Worm (Caenorhabditis elegans): ENCODE data around the gene ttr-18.

ttr-18 gene

DNA sequence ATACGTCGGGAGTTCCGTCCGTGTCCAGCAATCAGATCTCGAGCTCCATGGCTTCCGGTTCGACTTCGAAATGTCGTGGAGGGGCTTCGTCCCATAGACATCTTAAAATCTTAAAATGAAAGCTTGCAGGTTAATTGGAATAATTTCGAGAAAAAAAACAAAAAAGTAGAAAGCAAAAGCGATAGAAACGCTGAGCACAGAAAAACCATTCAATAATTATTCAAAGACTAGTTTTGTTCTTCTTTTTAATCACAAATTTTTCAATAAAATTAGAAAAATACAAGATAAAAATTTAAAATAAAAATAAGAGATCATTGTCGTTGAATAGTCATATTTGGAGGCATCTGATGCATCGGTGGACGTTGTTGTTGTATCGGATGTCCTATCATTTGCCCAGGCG is 40.4 kb upstream of the ttr-18 start, which contains the start of gene age-1:
TSS of gene age-1 (minus strand) at position 101 of the 400 bp plus-strand sequence.
- TF ChIP-seq ttx-3 (tag; optimal IDR thresholded peaks at IDR 0.05) (no peak), zip-5 (tag; optimal IDR thresholded peaks at IDR 0.05) (no peak), hlh-6 (tag; optimal IDR thresholded peaks at IDR 0.05) (no peak), eyg-1 (tag; optimal IDR thresholded peaks at IDR 0.05) (no peak), ceh-34 (tag; optimal IDR thresholded peaks at IDR 0.05) (no peak)

ce11 chrII:11521300-11521699 is 34.8 kb upstream of the ttr-18 start, which contains the start of gene Y62F5A.10:
Y62F5A.10 (plus strand) TSS chrII:11521600.
- TF ChIP-seq ceh-45 (GFP tag; IDR thresholded peaks at IDR 0.05) (no peak), nfya-1 (tag; optimal IDR thresholded peaks at IDR 0.05) (no peak), fkh-10 (GFP tag; optimal IDR thresholded peaks at IDR 0.05) (no peak), ceh-48 (tag; optimal IDR thresholded peaks at IDR 0.05) (no peak)

- no peak for TF ChIP-seq hlh-13 (GFP tag; optimal IDR thresholded peaks at IDR 0.05)
- no peak for TF ChIP-seq lim-6 (tag; optimal IDR thresholded peaks at IDR 0.05)
- no peak for TF ChIP-seq pha-4 (tag; optimal IDR thresholded peaks at IDR 0.05)
- TF ChIP-seq ceh-45 (GFP tag; IDR thresholded peaks at IDR 0.05), result no peak
- no peak for TF ChIP-seq pqm-1 (tag; optimal IDR thresholded peaks at IDR 0.05)
- TF ChIP-seq nhr-11 (tag; optimal IDR thresholded peaks at IDR 0.05), result no peak
- TF ChIP-seq dmd-4 (tag; optimal IDR thresholded peaks at IDR 0.05; ENCODE audit: borderline replicate concordance), result no peak
- TF ChIP-seq ceh-31 (tag; optimal IDR thresholded peaks at IDR 0.05), result no peak
- TF ChIP-seq fkh-10 (GFP tag; optimal IDR thresholded peaks at IDR 0.05), result no peak
- no peak for TF ChIP-seq ceh-6 (GFP tag; optimal IDR thresholded peaks at IDR 0.05)
- no peak for TF ChIP-seq pax-1 (tag; optimal IDR thresholded peaks at IDR 0.05)
- TF ChIP-seq ceh-14 (tag; optimal IDR thresholded peaks at IDR 0.05), result no peak
- TF ChIP-seq ahr-1 (tag; optimal IDR thresholded peaks at IDR 0.05), result no peak
- TF ChIP-seq ceh-9 (tag; optimal IDR thresholded peaks at IDR 0.05), result no peak
- TF ChIP-seq ceh-19 (GFP tag; optimal IDR thresholded peaks at IDR 0.05), result no peak
- TF ChIP-seq unc-42 (tag; optimal IDR thresholded peaks at IDR 0.05), result no peak
- no peak for TF ChIP-seq Y22D7AL.16 (tag; optimal IDR thresholded peaks at IDR 0.05)
- no peak for TF ChIP-seq lin-11 (tag; optimal IDR thresholded peaks at IDR 0.05)
- TF ChIP-seq ama-1 (optimal IDR thresholded peaks at IDR 0.05), result no peak
- TF ChIP-seq madf-2 (tag; optimal IDR thresholded peaks at IDR 0.05), result no peak
These were observed 31.6 kb upstream of the ttr-18 start, which contains the start of gene B0334.10 for ce11 chrII:11518184-11518583. B0334.10 (plus strand) TSS chrII:11518484.

- no peak for TF ChIP-seq lin-11 (tag; optimal IDR thresholded peaks at IDR 0.05)
- TF ChIP-seq hlh-15 (tag; optimal IDR thresholded peaks at IDR 0.05), result no peak
- TF ChIP-seq C08G9.2 (tag; optimal IDR thresholded peaks at IDR 0.05), result no peak
- TF ChIP-seq mec-3 (tag; optimal IDR thresholded peaks at IDR 0.05; ENCODE audit: borderline replicate concordance), result no peak
- TF ChIP-seq tbx-2 (tag; optimal IDR thresholded peaks at IDR 0.05), result no peak
- no peak for TF ChIP-seq pha-2 (tag; optimal IDR thresholded peaks at IDR 0.05)
- no peak for TF ChIP-seq tbx-7 (tag; optimal IDR thresholded peaks at IDR 0.05)
- TF ChIP-seq npax-4 (tag; optimal IDR thresholded peaks at IDR 0.05), result no peak
- no peak for TF ChIP-seq hlh-13 (GFP tag; optimal IDR thresholded peaks at IDR 0.05)
- no peak for TF ChIP-seq sox-2 (GFP tag; IDR thresholded peaks at IDR 0.05)
- TF ChIP-seq zip-5 (tag; optimal IDR thresholded peaks at IDR 0.05), result no peak
- TF ChIP-seq syd-9 (tag; optimal IDR thresholded peaks at IDR 0.05), result no peak
- TF ChIP-seq ceh-6 (GFP tag; optimal IDR thresholded peaks at IDR 0.05), result no peak
- TF ChIP-seq madf-2 (tag; optimal IDR thresholded peaks at IDR 0.05), result no peak
- no peak for TF ChIP-seq pros-1 (tag; optimal IDR thresholded peaks at IDR 0.05)
- no peak for TF ChIP-seq rnt-1 (tag; optimal IDR thresholded peaks at IDR 0.05)
- TF ChIP-seq ceh-9 (tag; optimal IDR thresholded peaks at IDR 0.05), result no peak
These were observed 28.2 kb upstream of the ttr-18 start, which contains the start of gene srh-44 for ce11 chrII:11514775-11515174. srh-44 (plus strand) TSS chrII:11515075.
